Fruit fly (Drosophila melanogaster) whole organism, embryonic: Measurements from ENCODE around the gene Kah.

Experiments used
- Abd-B ChIP-seq: fragments of 200-800 bp; sonication (Bioruptor generic); optimal IDR thresholded peaks from 2 replicates; lab custom pipeline; 2018; ENCODE audit warnings: missing biosample characterization, mild to moderate bottlenecking, missing genetic modification characterization, moderate library complexity
- Atf3 ChIP-seq: fragments of 200-800 bp; sonication (Bioruptor generic); optimal IDR thresholded peaks from 3 replicates; lab custom pipeline; 2016; ENCODE audit warnings: missing biosample characterization, missing genetic modification characterization
- Atf6 ChIP-seq: fragments of 200-800 bp; sonication (Bioruptor generic); IDR thresholded peaks from 2 replicates; pipeline ENCODE4 v1.3.6; 2022; ENCODE audit warnings: missing biosample characterization, missing genetic modification characterization
- Awh ChIP-seq: fragments of 200-800 bp; sonication (Bioruptor generic); IDR thresholded peaks from 2 replicates; pipeline ENCODE4, ENCODE4 v1.3.6; 2022; ENCODE audit warnings: missing biosample characterization, missing genetic modification characterization
- B-H2 ChIP-seq: fragments of 200-800 bp; sonication (Bioruptor generic); optimal IDR thresholded peaks from 2 replicates; lab custom pipeline; 2018; ENCODE audit warnings: missing biosample characterization, mild to moderate bottlenecking, missing genetic modification characterization
- CG1024 ChIP-seq: fragments of 200-800 bp; sonication (Bioruptor generic); IDR thresholded peaks from 2 replicates; pipeline ENCODE4 v1.3.6; 2022; ENCODE audit warnings: missing biosample characterization, missing genetic modification characterization
- CG10267 ChIP-seq: fragments of 200-800 bp; sonication (Bioruptor generic); optimal IDR thresholded peaks from 2 replicates; lab custom pipeline; 2018; ENCODE audit warnings: missing biosample characterization, mild to moderate bottlenecking, missing genetic modification characterization, moderate library complexity
- CG11247 ChIP-seq: fragments of 200-800 bp; sonication (Bioruptor generic); IDR thresholded peaks from 2 replicates; pipeline ENCODE4 v1.3.6; 2022; ENCODE audit warnings: missing biosample characterization, missing genetic modification characterization
- CG14050 ChIP-seq: fragments of 200-800 bp; sonication (Bioruptor generic); IDR thresholded peaks from 3 replicates; pipeline ENCODE4 v1.3.6; 2022; ENCODE audit warnings: missing biosample characterization, missing genetic modification characterization
- CG1603 ChIP-seq: fragments of 200-800 bp; sonication (Bioruptor generic); optimal IDR thresholded peaks from 2 replicates; lab custom pipeline; 2019; ENCODE audit warnings: missing biosample characterization, mild to moderate bottlenecking, missing genetic modification characterization, moderate library complexity
- CG2116 ChIP-seq: fragments of 200-800 bp; sonication (Bioruptor generic); optimal IDR thresholded peaks from 3 replicates; lab custom pipeline; 2018; ENCODE audit warnings: missing biosample characterization, mild to moderate bottlenecking, missing genetic modification characterization
- CG2889 ChIP-seq: fragments of 200-800 bp; sonication (Bioruptor generic); IDR thresholded peaks from 3 replicates; pipeline ENCODE4 v1.3.6; 2022; ENCODE audit warnings: missing biosample characterization, missing genetic modification characterization
- CG32767 ChIP-seq: fragments of 200-800 bp; sonication (Bioruptor generic); IDR thresholded peaks from 2 replicates; pipeline ENCODE4 v1.3.6; 2022; ENCODE audit warnings: missing biosample characterization, missing genetic modification characterization
- CG33557 ChIP-seq: fragments of 200-800 bp; sonication (Bioruptor generic); optimal IDR thresholded peaks from 2 replicates; lab custom pipeline; 2019; ENCODE audit warnings: missing biosample characterization, mild to moderate bottlenecking, missing genetic modification characterization, moderate library complexity
- CG42726 ChIP-seq: fragments of 200-800 bp; sonication (Bioruptor generic); IDR thresholded peaks from 2 replicates; pipeline ENCODE4 v1.3.6; 2022; ENCODE audit warnings: missing biosample characterization, missing genetic modification characterization; ENCODE audit not compliant: partially characterized antibody
- CG4730 ChIP-seq: fragments of 200-800 bp; sonication (Bioruptor generic); IDR thresholded peaks from 2 replicates; pipeline ENCODE4 v1.3.6; 2022; ENCODE audit warnings: missing biosample characterization, missing genetic modification characterization
- CG6175 ChIP-seq: fragments of 200-800 bp; sonication (Bioruptor generic); IDR thresholded peaks from 3 replicates; pipeline ENCODE4 v1.3.6; 2022; ENCODE audit warnings: missing biosample characterization, missing genetic modification characterization
- CG6272 ChIP-seq: fragments of 200-800 bp; sonication (Bioruptor generic); IDR thresholded peaks from 2 replicates; pipeline ENCODE4 v1.3.6; 2022; ENCODE audit warnings: missing biosample characterization, missing genetic modification characterization
- CG6765 ChIP-seq: fragments of 200-800 bp; sonication (Bioruptor generic); optimal IDR thresholded peaks from 3 replicates; lab custom pipeline; 2017; ENCODE audit warnings: missing biosample characterization, mild to moderate bottlenecking, missing genetic modification characterization
- CG7786 ChIP-seq: fragments of 200-800 bp; sonication (Bioruptor generic); optimal IDR thresholded peaks from 2 replicates; lab custom pipeline; 2016; ENCODE audit warnings: missing biosample characterization, missing genetic modification characterization
- CG7928 ChIP-seq: fragments of 200-800 bp; sonication (Bioruptor generic); optimal IDR thresholded peaks from 2 replicates; lab custom pipeline; 2017; ENCODE audit warnings: missing biosample characterization, mild to moderate bottlenecking, missing genetic modification characterization
- CG8944 ChIP-seq: fragments of 200-800 bp; sonication (Bioruptor generic); optimal IDR thresholded peaks from 3 replicates; lab custom pipeline; 2016; ENCODE audit warnings: missing biosample characterization, missing genetic modification characterization
- CG9609 ChIP-seq: fragments of 200-800 bp; sonication (Bioruptor generic); optimal IDR thresholded peaks from 3 replicates; lab custom pipeline; 2016; ENCODE audit warnings: missing biosample characterization, missing genetic modification characterization
- Camta ChIP-seq: fragments of 200-800 bp; sonication (Bioruptor generic); optimal IDR thresholded peaks from 2 replicates; lab custom pipeline; 2016; ENCODE audit warnings: missing biosample characterization, missing genetic modification characterization
- CkIIα-i1 ChIP-seq: fragments of 200-800 bp; sonication (Bioruptor generic); IDR thresholded peaks from 2 replicates; pipeline ENCODE4 v1.3.6; 2022; ENCODE audit warnings: missing biosample characterization, missing genetic modification characterization
- D19A ChIP-seq: fragments of 200-800 bp; optimal IDR thresholded peaks from 3 replicates; lab custom pipeline; 2019; ENCODE audit warnings: missing biosample characterization, mild to moderate bottlenecking, missing genetic modification characterization, moderate library complexity
- Hey ChIP-seq: fragments of 200-800 bp; sonication (Bioruptor generic); optimal IDR thresholded peaks from 3 replicates; lab custom pipeline; 2018; ENCODE audit warnings: missing biosample characterization, mild to moderate bottlenecking, missing genetic modification characterization
- Lhr ChIP-seq: fragments of 200-800 bp; sonication (Bioruptor generic); optimal IDR thresholded peaks from 3 replicates; lab custom pipeline; 2017; ENCODE audit warnings: mild to moderate bottlenecking, missing biosample characterization, missing genetic modification reagents, missing genetic modification characterization
- Lim3 ChIP-seq: fragments of 200-800 bp; sonication (Bioruptor generic); IDR thresholded peaks from 2 replicates; pipeline ENCODE4 v1.3.6; 2022; ENCODE audit warnings: missing biosample characterization, missing genetic modification characterization
- Lpt ChIP-seq: fragments of >200 bp; optimal IDR thresholded peaks from 2 replicates; lab custom pipeline; 2018; ENCODE audit warnings: missing biosample characterization, missing genetic modification characterization
- Meics ChIP-seq: fragments of 200-800 bp; sonication (Bioruptor generic); optimal IDR thresholded peaks from 2 replicates; lab custom pipeline; 2017; ENCODE audit warnings: missing biosample characterization, mild to moderate bottlenecking, missing genetic modification characterization
- Pdp1 ChIP-seq, 2 experiments: fragments of 200-800 bp; sonication (Bioruptor generic); optimal IDR thresholded peaks; 3 replicates each; lab custom pipeline; 2016; ENCODE audit warnings: missing biosample characterization in 2 of 2, missing genetic modification characterization in 2 of 2, mild to moderate bottlenecking in 1 of 2, moderate library complexity in 1 of 2
- Xbp1 ChIP-seq: fragments of 200-800 bp; sonication (Bioruptor generic); optimal IDR thresholded peaks from 3 replicates; lab custom pipeline; 2016; ENCODE audit warnings: missing biosample characterization, mild to moderate bottlenecking, missing genetic modification characterization
- bcd ChIP-seq: fragments of 200-800 bp; sonication (Bioruptor generic); optimal IDR thresholded peaks from 2 replicates; lab custom pipeline; 2017; ENCODE audit warnings: missing biosample characterization, mild to moderate bottlenecking, missing genetic modification characterization
- btn ChIP-seq: fragments of 200-800 bp; sonication (Bioruptor generic); optimal IDR thresholded peaks from 2 replicates; lab custom pipeline; 2016; ENCODE audit warnings: missing biosample characterization, missing genetic modification characterization
- cas ChIP-seq: fragments of 200-800 bp; sonication (Bioruptor generic); IDR thresholded peaks from 2 replicates; pipeline ENCODE4 v1.3.6; 2022; ENCODE audit warnings: missing biosample characterization, missing genetic modification characterization
- crc ChIP-seq: fragments of 200-800 bp; sonication (Bioruptor generic); optimal IDR thresholded peaks from 2 replicates; lab custom pipeline; 2016; ENCODE audit warnings: missing biosample characterization, missing genetic modification characterization
- esg ChIP-seq: fragments of 200-800 bp; sonication (Bioruptor generic); conservative IDR thresholded peaks from 2 replicates; pipeline ENCODE4 v1.3.6; 2022; ENCODE audit warnings: missing biosample characterization, missing genetic modification characterization
- fd64A ChIP-seq: fragments of 200-800 bp; sonication (Bioruptor generic); optimal IDR thresholded peaks from 3 replicates; lab custom pipeline; 2018; ENCODE audit warnings: missing biosample characterization, mild to moderate bottlenecking, missing genetic modification characterization
- insv ChIP-seq, 2 experiments: fragments of 200-800 bp; sonication (Bioruptor generic); optimal IDR thresholded peaks; 3 replicates each; lab custom pipeline; 2016 to 2018; ENCODE audit warnings: missing biosample characterization in 2 of 2, missing genetic modification characterization in 2 of 2
- jing ChIP-seq: fragments of 200-800 bp; sonication (Bioruptor generic); optimal IDR thresholded peaks from 2 replicates; lab custom pipeline; 2018; ENCODE audit warnings: missing biosample characterization, mild to moderate bottlenecking, missing genetic modification characterization
- lab ChIP-seq: fragments of 200-800 bp; sonication (Bioruptor generic); optimal IDR thresholded peaks from 3 replicates; lab custom pipeline; 2017; ENCODE audit warnings: missing biosample characterization, missing genetic modification characterization, mild to moderate bottlenecking, moderate library complexity, missing genetic modification reagents
- seq ChIP-seq: fragments of 200-800 bp; sonication (Bioruptor generic); IDR thresholded peaks from 2 replicates; pipeline ENCODE4 v1.3.6; 2022; ENCODE audit warnings: missing biosample characterization, missing genetic modification characterization
- slbo ChIP-seq: fragments of 200-800 bp; sonication (Bioruptor generic); IDR thresholded peaks from 2 replicates; pipeline ENCODE4 v1.3.6; 2022; ENCODE audit warnings: missing biosample characterization, missing genetic modification characterization
- sug ChIP-seq: fragments of 200-800 bp; optimal IDR thresholded peaks from 2 replicates; lab custom pipeline; 2019; ENCODE audit warnings: missing biosample characterization, mild to moderate bottlenecking, missing genetic modification characterization, moderate library complexity
- tap ChIP-seq: fragments of 200-800 bp; optimal IDR thresholded peaks from 3 replicates; lab custom pipeline; 2019; ENCODE audit warnings: missing biosample characterization, mild to moderate bottlenecking, missing genetic modification characterization, moderate library complexity
- trh ChIP-seq: fragments of 200-800 bp; sonication (Bioruptor generic); optimal IDR thresholded peaks from 2 replicates; lab custom pipeline; 2016; ENCODE audit warnings: missing biosample characterization, missing genetic modification characterization
- twi ChIP-seq: fragments of 200-800 bp; optimal IDR thresholded peaks from 2 replicates; lab custom pipeline; 2019; ENCODE audit warnings: missing biosample characterization, mild to moderate bottlenecking, missing genetic modification characterization, moderate library complexity
- wor ChIP-seq: fragments of 200-800 bp; sonication (Bioruptor generic); IDR thresholded peaks from 2 replicates; pipeline ENCODE4 v1.3.6; 2022; ENCODE audit warnings: missing biosample characterization, missing genetic modification characterization
- zen2 ChIP-seq: fragments of 200-800 bp; sonication (Bioruptor generic); IDR thresholded peaks from 3 replicates; pipeline ENCODE4 v1.3.6; 2022; ENCODE audit warnings: missing biosample characterization, missing genetic modification characterization; ENCODE audit not compliant: partially characterized antibody

The Kah gene

DNA sequence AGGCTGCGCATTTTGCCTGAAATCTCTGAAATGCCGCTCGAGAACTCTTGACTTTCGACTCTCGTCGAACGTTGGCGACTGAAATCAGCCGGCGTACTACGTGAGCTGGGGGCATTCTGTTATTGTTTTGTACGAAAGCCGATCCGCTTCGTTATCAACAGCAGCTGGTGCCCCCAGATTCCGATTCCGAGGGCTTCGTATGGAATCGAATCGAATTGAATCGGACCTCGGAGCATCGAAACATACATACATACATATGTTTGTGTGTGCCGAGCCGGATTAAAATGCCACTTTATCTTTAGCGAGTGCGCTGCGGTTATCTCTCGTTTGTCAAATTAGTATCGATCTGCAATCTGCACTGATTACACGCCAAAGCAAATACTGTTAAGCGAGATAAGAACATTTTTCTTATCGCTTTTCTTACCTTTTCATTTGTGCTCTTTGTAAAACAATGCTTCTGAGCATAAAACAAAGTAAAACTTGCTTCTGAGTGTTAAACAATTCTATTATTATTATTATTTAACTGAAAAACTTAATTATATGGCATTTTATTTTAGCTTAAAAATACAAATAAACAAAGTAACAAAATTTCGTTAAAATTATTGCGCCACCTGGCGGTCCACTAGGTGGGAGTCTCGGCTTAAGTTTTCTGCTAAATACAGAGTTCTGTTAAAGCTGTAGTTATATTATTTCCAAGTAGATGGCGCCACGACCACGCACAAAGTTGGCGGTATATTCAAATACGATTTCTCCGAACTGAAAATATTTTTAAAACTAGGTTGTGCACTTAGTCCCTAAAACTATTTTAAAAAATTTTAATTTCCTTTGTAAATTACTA is 17.6 kb upstream of the Kah start, which contains the start of gene Reg-2 (continued):
- no peak for TF ChIP-seq CG7786 (GFP tag; lab: Kevin White, UChicago)
- no peak for TF ChIP-seq CG32767 (GFP tag; lab: Robert Waterston, UW)
- peak; percentile 43 for TF ChIP-seq CG1603 (tag; lab: Kevin White, UChicago)
- peak; percentile 19 for TF ChIP-seq CG2116 (GFP tag; lab: Kevin White, UChicago)
- TF ChIP-seq slbo, result peak; percentile 41; the same call in 1 of the 2 replicates
- peak; percentile 69 for TF ChIP-seq sug (tag; lab: Kevin White, UChicago)
- peak; percentile 4 for TF ChIP-seq lab (GFP tag; lab: Kevin White, UChicago)
- no peak for TF ChIP-seq btn (GFP tag; lab: Kevin White, UChicago)
- no peak for TF ChIP-seq Lpt (GFP tag; lab: Kevin White, UChicago)
- TF ChIP-seq Meics (GFP tag; lab: Kevin White, UChicago), result peak; percentile 12
- no peak for TF ChIP-seq Lim3 (GFP tag; lab: Robert Waterston, UW)
- no peak for TF ChIP-seq CG8944 (GFP tag; lab: Kevin White, UChicago)
- peak; percentile 51 for TF ChIP-seq CG10267 (tag; lab: Kevin White, UChicago)
- no peak for TF ChIP-seq cas (GFP tag; lab: Robert Waterston, UW)
- TF ChIP-seq CG6765 (GFP tag; lab: Kevin White, UChicago), result no peak
- TF ChIP-seq B-H2 (GFP tag; lab: Kevin White, UChicago), result no peak
- 0 out of 2 replicates have a peak, but pooled peaks have one; percentile 5 for TF ChIP-seq CG11247 (GFP tag; lab: Robert Waterston, UW)
- TF ChIP-seq tap (tag; lab: Kevin White, UChicago), result no peak
- TF ChIP-seq twi, result no peak
- TF ChIP-seq Pdp1 (GFP tag; optimal IDR thresholded peaks at IDR 0.05; lab: Kevin White, UChicago), result peak in 1 of 2 experiments; percentile 0
- no peak for TF ChIP-seq Abd-B (GFP tag; lab: Kevin White, UChicago)
- no peak for TF ChIP-seq crc (GFP tag; lab: Kevin White, UChicago)
- peak; percentile 45; the same call in 1 of the 2 replicates for TF ChIP-seq CG42726 (GFP tag; lab: Robert Waterston, UW)
- TF ChIP-seq Hey (tag; lab: Kevin White, UChicago), result no peak
- TF ChIP-seq trh (GFP tag; lab: Kevin White, UChicago), result no peak
- no peak for TF ChIP-seq Camta (GFP tag; lab: Kevin White, UChicago)
- no peak for TF ChIP-seq Atf3 (GFP tag; lab: Kevin White, UChicago)
- TF ChIP-seq CG4730, result no peak
- no peak for TF ChIP-seq CkIIα-i1
- TF ChIP-seq Atf6 (GFP tag; lab: Robert Waterston, UW), result no peak
- peak; percentile 69 for TF ChIP-seq Lhr (GFP tag; lab: Kevin White, UChicago)
- no peak for TF ChIP-seq esg (GFP tag; lab: Robert Waterston, UW)
- no peak for TF ChIP-seq CG2889 (GFP tag; lab: Robert Waterston, UW)
- TF ChIP-seq CG1024 (GFP tag; lab: Robert Waterston, UW), result no peak
- no peak for TF ChIP-seq wor (GFP tag; lab: Robert Waterston, UW)
- TF ChIP-seq CG33557, result no peak
- no peak for TF ChIP-seq CG14050 (GFP tag; lab: Robert Waterston, UW)
- TF ChIP-seq jing (GFP tag; lab: Kevin White, UChicago), result no peak
- peak; percentile 33 for TF ChIP-seq Xbp1 (GFP tag; lab: Kevin White, UChicago)
- TF ChIP-seq fd64A (GFP tag; lab: Kevin White, UChicago), result no peak
- no peak for TF ChIP-seq seq (GFP tag; lab: Robert Waterston, UW)
- TF ChIP-seq CG6175, result no peak
- TF ChIP-seq Awh (GFP tag; lab: Robert Waterston, UW), result no peak
- TF ChIP-seq D19A (tag; lab: Kevin White, UChicago), result no peak
- TF ChIP-seq CG9609 (GFP tag; lab: Kevin White, UChicago), result no peak
- no peak for TF ChIP-seq CG6272 (GFP tag; lab: Robert Waterston, UW)
- TF ChIP-seq CG7928 (GFP tag; lab: Kevin White, UChicago), result no peak
- TF ChIP-seq zen2 (GFP tag; lab: Robert Waterston, UW), result no peak
- TF ChIP-seq bcd, result no peak
- TF ChIP-seq insv (GFP tag; optimal IDR thresholded peaks at IDR 0.05; lab: Kevin White, UChicago), result peak in 1 of 2 experiments; percentile 53
